Worm (Caenorhabditis elegans) whole organism, mixed stage, embryonic: Measurements from ENCODE around the gene C15H9.9.

Source experiments
- M03D4.4 ChIP-seq: sonication (generic microtip); optimal IDR thresholded peaks from 2 replicates; lab custom pipeline; 2017; ENCODE audit warnings: mild to moderate bottlenecking, missing genetic modification characterization, missing compliant biosample characterization
- bed-3 ChIP-seq: fragments of 200-800 bp; sonication (Bioruptor generic); optimal IDR thresholded peaks from 3 replicates; lab custom pipeline; 2018; ENCODE audit warnings: mild to moderate bottlenecking, missing genetic modification characterization, moderate library complexity, missing compliant biosample characterization
- blmp-1 ChIP-seq: fragments of 150-350 bp; optimal IDR thresholded peaks from 2 replicates; lab custom pipeline; 2014; ENCODE audit warnings: missing biosample characterization, missing genetic modification characterization
- ceh-39 ChIP-seq: fragments of 150-350 bp; optimal IDR thresholded peaks from 2 replicates; lab custom pipeline; 2014; ENCODE audit warnings: missing biosample characterization, missing genetic modification characterization
- ceh-83 ChIP-seq: fragments of 200-800 bp; sonication (Bioruptor generic); optimal IDR thresholded peaks from 2 replicates; lab custom pipeline; 2018; ENCODE audit warnings: mild to moderate bottlenecking, missing genetic modification characterization, missing compliant biosample characterization
- ces-1 ChIP-seq: fragments of 150-350 bp; optimal IDR thresholded peaks from 2 replicates; lab custom pipeline; 2014; ENCODE audit warnings: missing biosample characterization, missing genetic modification reagents, missing genetic modification characterization
- cnd-1 ChIP-seq: fragments of 200-800 bp; sonication (Bioruptor generic); optimal IDR thresholded peaks from 2 replicates; lab custom pipeline; 2018; ENCODE audit warnings: mild to moderate bottlenecking, missing genetic modification characterization, missing compliant biosample characterization
- drap-1 ChIP-seq: fragments of 200-800 bp; sonication (Bioruptor generic); optimal IDR thresholded peaks from 3 replicates; lab custom pipeline; 2018; ENCODE audit warnings: mild to moderate bottlenecking, missing genetic modification characterization, missing compliant biosample characterization
- elt-1 ChIP-seq: sonication (generic microtip); optimal IDR thresholded peaks from 2 replicates; lab custom pipeline; 2017; ENCODE audit warnings: missing genetic modification characterization, mild to moderate bottlenecking, missing compliant biosample characterization, antibody characterized with exemption, moderate library complexity, borderline replicate concordance; ENCODE audit not compliant: insufficient read depth
- elt-3 ChIP-seq: fragments of 150-350 bp; optimal IDR thresholded peaks from 2 replicates; lab custom pipeline; 2014; ENCODE audit warnings: missing biosample characterization, missing genetic modification characterization
- ham-2 ChIP-seq: fragments of 200-800 bp; sonication (Bioruptor generic); optimal IDR thresholded peaks from 2 replicates; lab custom pipeline; 2018; ENCODE audit warnings: mild to moderate bottlenecking, missing genetic modification characterization, missing compliant biosample characterization
- hlh-1 ChIP-seq: fragments of 150-350 bp; optimal IDR thresholded peaks from 2 replicates; lab custom pipeline; 2014; ENCODE audit warnings: missing biosample characterization, missing genetic modification reagents, missing genetic modification characterization
- lin-13 ChIP-seq: fragments of 150-350 bp; optimal IDR thresholded peaks from 2 replicates; lab custom pipeline; 2014; ENCODE audit warnings: missing biosample characterization, missing genetic modification characterization
- lin-32 ChIP-seq: fragments of 200-800 bp; sonication (Bioruptor generic); optimal IDR thresholded peaks from 2 replicates; lab custom pipeline; 2018; ENCODE audit warnings: mild to moderate bottlenecking, missing genetic modification characterization, missing compliant biosample characterization
- lsy-2 ChIP-seq: fragments of 150-350 bp; optimal IDR thresholded peaks from 2 replicates; lab custom pipeline; 2014; ENCODE audit warnings: missing biosample characterization, missing genetic modification characterization
- mab-5 ChIP-seq: fragments of 150-350 bp; optimal IDR thresholded peaks from 2 replicates; lab custom pipeline; 2014; ENCODE audit warnings: missing biosample characterization, missing genetic modification characterization
- mls-2 ChIP-seq: sonication (generic microtip); optimal IDR thresholded peaks from 2 replicates; lab custom pipeline; 2016; ENCODE audit warnings: mild to moderate bottlenecking, missing genetic modification characterization, moderate library complexity, missing compliant biosample characterization
- nhr-12 ChIP-seq: fragments of 150-350 bp; optimal IDR thresholded peaks from 2 replicates; lab custom pipeline; 2014; ENCODE audit warnings: missing biosample characterization, missing genetic modification characterization
- nhr-237 ChIP-seq: fragments of 150-350 bp; optimal IDR thresholded peaks from 2 replicates; lab custom pipeline; 2014; ENCODE audit warnings: missing biosample characterization, missing genetic modification characterization
- nhr-76 ChIP-seq: sonication (generic microtip); optimal IDR thresholded peaks from 2 replicates; lab custom pipeline; 2017; ENCODE audit warnings: missing biosample characterization, missing genetic modification characterization
- pha-4 ChIP-seq: fragments of 150-350 bp; optimal IDR thresholded peaks from 2 replicates; lab custom pipeline; 2018; ENCODE audit warnings: missing biosample characterization, missing genetic modification reagents, missing genetic modification characterization
- sem-2 ChIP-seq: fragments of 200-800 bp; sonication (Bioruptor generic); optimal IDR thresholded peaks from 2 replicates; lab custom pipeline; 2018; ENCODE audit warnings: mild to moderate bottlenecking, missing genetic modification characterization, missing compliant biosample characterization
- snpc-4 ChIP-seq: fragments of 150-350 bp; optimal IDR thresholded peaks from 2 replicates; lab custom pipeline; 2014; ENCODE audit warnings: missing biosample characterization, missing genetic modification characterization
- sptf-1 ChIP-seq: sonication (generic microtip); optimal IDR thresholded peaks from 2 replicates; lab custom pipeline; 2017; ENCODE audit warnings: mild to moderate bottlenecking, missing genetic modification characterization, moderate library complexity, missing compliant biosample characterization
- tbx-8 ChIP-seq: fragments of 200-800 bp; sonication (Bioruptor generic); optimal IDR thresholded peaks from 2 replicates; lab custom pipeline; 2018; ENCODE audit warnings: mild to moderate bottlenecking, missing genetic modification characterization, moderate library complexity, missing compliant biosample characterization
- unc-120 ChIP-seq: sonication (generic microtip); optimal IDR thresholded peaks from 2 replicates; lab custom pipeline; 2017; ENCODE audit warnings: missing genetic modification characterization, missing compliant biosample characterization; ENCODE audit not compliant: poor library complexity, severe bottlenecking
- unc-39 ChIP-seq: fragments of 150-350 bp; optimal IDR thresholded peaks from 2 replicates; lab custom pipeline; 2014; ENCODE audit warnings: missing biosample characterization, missing genetic modification characterization
- unc-62 ChIP-seq: fragments of 150-350 bp; optimal IDR thresholded peaks from 2 replicates; lab custom pipeline; 2014; ENCODE audit warnings: missing biosample characterization, missing genetic modification reagents, missing genetic modification characterization
- zip-8 ChIP-seq: fragments of 150-350 bp; optimal IDR thresholded peaks from 2 replicates; lab custom pipeline; 2014; ENCODE audit warnings: missing biosample characterization, missing genetic modification characterization
- ztf-11 ChIP-seq: fragments of 150-350 bp; optimal IDR thresholded peaks from 2 replicates; lab custom pipeline; 2014; ENCODE audit warnings: missing biosample characterization, missing genetic modification characterization

C15H9.9 gene

ce11 chrX:6112817-6113216, 15.3 kb downstream of the C15H9.9 start, which contains the start of gene prx-3:
TSS of gene prx-3 (minus strand) at chrX:6112917.
- TF ChIP-seq mab-5 (tag; lab: Kevin White, UChicago) = no peak
- no peak for TF ChIP-seq lin-32 (GFP tag; lab: Kevin White, UChicago)
- TF ChIP-seq M03D4.4 (tag; lab: Kevin White, UChicago) = no peak
- TF ChIP-seq elt-1 (tag; lab: Kevin White, UChicago) = no peak
- TF ChIP-seq mls-2 (tag; lab: Kevin White, UChicago) = no peak

ce11 chrX:6109288-6109770, 18.7 kb downstream of the C15H9.9 start, which contains the start of gene kynu-1:
TSS of gene kynu-1 (minus strand) at chrX:6109338.
- no peak for TF ChIP-seq mab-5 (tag; lab: Kevin White, UChicago)
- TF ChIP-seq elt-1 (tag; lab: Kevin White, UChicago) = peak; percentile 95
- TF ChIP-seq, all 35 proteins: peak for 1

ce11 chrX:6107962-6108361, 20.1 kb downstream of the C15H9.9 start:
- TF ChIP-seq unc-39 (tag; lab: Kevin White, UChicago) (no peak), pha-4 (no peak), mab-5 (tag; lab: Kevin White, UChicago) (no peak), ceh-83 (GFP tag; lab: Kevin White, UChicago) (no peak), ces-1 (GFP tag; lab: Kevin White, UChicago) (no peak), unc-120 (tag; lab: Kevin White, UChicago) (no peak), ham-2 (GFP tag; lab: Kevin White, UChicago) (no peak), elt-1 (tag; lab: Kevin White, UChicago) (no peak), cnd-1 (tag; lab: Kevin White, UChicago) (no peak), unc-62 (GFP tag; lab: Kevin White, UChicago) (no peak), sptf-1 (tag; lab: Kevin White, UChicago) (no peak), nhr-237 (tag; lab: Kevin White, UChicago) (no peak), sem-2 (GFP tag; lab: Kevin White, UChicago) (no peak), zip-8 (tag; lab: Kevin White, UChicago) (no peak), drap-1 (GFP tag; lab: Kevin White, UChicago) (no peak), tbx-8 (GFP tag; lab: Kevin White, UChicago) (no peak), lsy-2 (tag; lab: Kevin White, UChicago) (no peak)

ce11 chrX:6103297-6103696, 24.8 kb downstream of the C15H9.9 start, which contains the start of gene C15H9.11:
TSS of gene C15H9.11 (minus strand) at chrX:6103397.
- TF ChIP-seq elt-3 (tag; lab: Kevin White, UChicago) = no peak
- no peak for TF ChIP-seq bed-3 (GFP tag; lab: Kevin White, UChicago)
- TF ChIP-seq snpc-4 (tag; lab: Kevin White, UChicago) = no peak
- no peak for TF ChIP-seq mls-2 (tag; lab: Kevin White, UChicago)
- no peak for TF ChIP-seq ceh-39 (tag; lab: Kevin White, UChicago)
- TF ChIP-seq nhr-12 = no peak
- no peak for TF ChIP-seq elt-1 (tag; lab: Kevin White, UChicago)
- TF ChIP-seq ceh-83 (GFP tag; lab: Kevin White, UChicago) = no peak
- TF ChIP-seq lin-13 (tag; lab: Kevin White, UChicago) = no peak
- TF ChIP-seq ztf-11 = no peak
- no peak for TF ChIP-seq nhr-76 (tag; lab: Kevin White, UChicago)

- TF ChIP-seq sptf-1 (tag; lab: Kevin White, UChicago) (no peak), nhr-237 (tag; lab: Kevin White, UChicago) (no peak), drap-1 (GFP tag; lab: Kevin White, UChicago) (no peak), mab-5 (tag; lab: Kevin White, UChicago) (no peak), unc-39 (tag; lab: Kevin White, UChicago) (no peak), M03D4.4 (tag; lab: Kevin White, UChicago) (no peak), hlh-1 (tag; lab: Kevin White, UChicago) (no peak), unc-120 (tag; lab: Kevin White, UChicago) (no peak), lin-32 (GFP tag; lab: Kevin White, UChicago) (no peak), blmp-1 (tag; lab: Kevin White, UChicago) (no peak), lsy-2 (tag; lab: Kevin White, UChicago) (no peak), snpc-4 (tag; lab: Kevin White, UChicago) (no peak), nhr-12 (no peak), ceh-39 (tag; lab: Kevin White, UChicago) (no peak), nhr-76 (tag; lab: Kevin White, UChicago) (no peak), elt-1 (tag; lab: Kevin White, UChicago) (no peak), zip-8 (tag; lab: Kevin White, UChicago) (no peak)
These were observed 27.5 kb downstream of the C15H9.9 start for ce11 chrX:6100395-6101099.
